Fruit fly (Drosophila melanogaster) whole organism, embryonic: ENCODE data around the gene sra.

Source experiments
- BEAF-32 ChIP-seq: fragments of 200-800 bp; sonication (Bioruptor generic); optimal IDR thresholded peaks from 3 replicates; lab custom pipeline; 2017; ENCODE audit warnings: missing biosample characterization, missing genetic modification characterization, mild to moderate bottlenecking, moderate library complexity, missing genetic modification reagents
- CG10274 ChIP-seq: fragments of 200-800 bp; sonication (Bioruptor generic); optimal IDR thresholded peaks from 3 replicates; lab custom pipeline; 2017; ENCODE audit warnings: missing biosample characterization, mild to moderate bottlenecking, missing genetic modification characterization
- CG11093 ChIP-seq: fragments of 200-800 bp; sonication (Bioruptor generic); IDR thresholded peaks from 3 replicates; pipeline ENCODE4 v1.3.6; 2022; ENCODE audit warnings: missing biosample characterization, missing genetic modification characterization
- CG11247 ChIP-seq: fragments of 200-800 bp; sonication (Bioruptor generic); IDR thresholded peaks from 2 replicates; pipeline ENCODE4 v1.3.6; 2022; ENCODE audit warnings: missing biosample characterization, missing genetic modification characterization
- CG12219 ChIP-seq: fragments of 200-800 bp; sonication (Bioruptor generic); optimal IDR thresholded peaks from 3 replicates; lab custom pipeline; 2018; ENCODE audit warnings: missing biosample characterization, mild to moderate bottlenecking, missing genetic modification characterization
- CG13287 ChIP-seq: fragments of 200-800 bp; sonication (Bioruptor generic); IDR thresholded peaks from 2 replicates; pipeline ENCODE4 v1.3.6; 2022; ENCODE audit warnings: missing biosample characterization, missing genetic modification characterization; ENCODE audit not compliant: partially characterized antibody
- CG17328 ChIP-seq: fragments of 200-800 bp; sonication (Bioruptor generic); IDR thresholded peaks from 2 replicates; pipeline ENCODE4 v1.3.6; 2022; ENCODE audit warnings: missing biosample characterization, missing genetic modification characterization
- CG31441 ChIP-seq: fragments of 200-800 bp; sonication (Bioruptor generic); IDR thresholded peaks from 2 replicates; pipeline ENCODE4 v1.3.6; 2022; ENCODE audit warnings: missing biosample characterization, missing genetic modification characterization
- CG3163 ChIP-seq: fragments of 200-800 bp; sonication (Bioruptor generic); optimal IDR thresholded peaks from 3 replicates; lab custom pipeline; 2016; ENCODE audit warnings: missing biosample characterization, missing genetic modification characterization
- CG33213 ChIP-seq: fragments of 200-800 bp; sonication (Bioruptor generic); optimal IDR thresholded peaks from 3 replicates; lab custom pipeline; 2016; ENCODE audit warnings: missing biosample characterization, missing genetic modification characterization
- CG3995 ChIP-seq: fragments of 200-800 bp; sonication (Bioruptor generic); optimal IDR thresholded peaks from 3 replicates; lab custom pipeline; 2016; ENCODE audit warnings: missing biosample characterization, missing genetic modification characterization
- CG6683 ChIP-seq: fragments of 200-800 bp; sonication (Bioruptor generic); optimal IDR thresholded peaks from 2 replicates; lab custom pipeline; 2017; ENCODE audit warnings: missing biosample characterization, mild to moderate bottlenecking, missing genetic modification characterization, missing genetic modification reagents
- CG6689 ChIP-seq: fragments of 200-800 bp; sonication (Bioruptor generic); IDR thresholded peaks from 2 replicates; pipeline ENCODE4 v1.3.6; 2022; ENCODE audit warnings: missing biosample characterization, missing genetic modification characterization
- CG7556 ChIP-seq: fragments of 200-800 bp; sonication (Bioruptor generic); optimal IDR thresholded peaks from 2 replicates; lab custom pipeline; 2017; ENCODE audit warnings: missing biosample characterization, mild to moderate bottlenecking, missing genetic modification characterization
- CG8359 ChIP-seq: fragments of 200-800 bp; sonication (Bioruptor generic); optimal IDR thresholded peaks from 2 replicates; lab custom pipeline; 2017; ENCODE audit warnings: missing biosample characterization, mild to moderate bottlenecking, missing genetic modification characterization, borderline replicate concordance
- CG8388 ChIP-seq: fragments of 200-800 bp; sonication (Bioruptor generic); optimal IDR thresholded peaks from 2 replicates; lab custom pipeline; 2019; ENCODE audit warnings: missing biosample characterization, mild to moderate bottlenecking, missing genetic modification characterization, moderate library complexity
- CG9727 ChIP-seq: fragments of 200-800 bp; sonication (Bioruptor generic); optimal IDR thresholded peaks from 3 replicates; lab custom pipeline; 2017; ENCODE audit warnings: missing biosample characterization, mild to moderate bottlenecking, missing genetic modification characterization
- D19B ChIP-seq: fragments of 200-800 bp; sonication (Bioruptor generic); optimal IDR thresholded peaks from 2 replicates; lab custom pipeline; 2017; ENCODE audit warnings: missing biosample characterization, mild to moderate bottlenecking, missing genetic modification characterization
- HLH54F ChIP-seq: fragments of 200-800 bp; sonication (Bioruptor generic); optimal IDR thresholded peaks from 3 replicates; lab custom pipeline; 2016; ENCODE audit warnings: missing biosample characterization, missing genetic modification characterization
- Hr3 ChIP-seq: fragments of 200-800 bp; sonication (Bioruptor generic); optimal IDR thresholded peaks from 3 replicates; lab custom pipeline; 2016; ENCODE audit warnings: missing biosample characterization, missing genetic modification characterization
- Mes4 ChIP-seq: fragments of 200-800 bp; sonication (Bioruptor generic); optimal IDR thresholded peaks from 2 replicates; lab custom pipeline; 2016; ENCODE audit warnings: missing biosample characterization, missing genetic modification characterization
- Nf-YA ChIP-seq: fragments of 200-800 bp; sonication (Bioruptor generic); IDR thresholded peaks from 2 replicates; pipeline ENCODE4 v1.3.6; 2022; ENCODE audit warnings: missing biosample characterization, missing genetic modification characterization
- Side ChIP-seq: fragments of 200-800 bp; sonication (Bioruptor generic); optimal IDR thresholded peaks from 2 replicates; lab custom pipeline; 2016; ENCODE audit warnings: missing biosample characterization, missing genetic modification characterization
- Taf1 ChIP-seq: fragments of 200-800 bp; sonication (Bioruptor generic); IDR thresholded peaks from 2 replicates; pipeline ENCODE4 v1.3.6; 2022; ENCODE audit warnings: missing biosample characterization, missing genetic modification characterization
- Usf ChIP-seq: fragments of 200-800 bp; sonication (Bioruptor generic); optimal IDR thresholded peaks from 2 replicates; lab custom pipeline; 2017; ENCODE audit warnings: missing genotype, missing biosample characterization, missing genetic modification characterization
- al ChIP-seq: fragments of 200-800 bp; sonication (Bioruptor generic); IDR thresholded peaks from 2 replicates; pipeline ENCODE4 v1.3.6; 2022; ENCODE audit warnings: missing biosample characterization, missing genetic modification characterization
- cas ChIP-seq: fragments of 200-800 bp; sonication (Bioruptor generic); IDR thresholded peaks from 2 replicates; pipeline ENCODE4 v1.3.6; 2022; ENCODE audit warnings: missing biosample characterization, missing genetic modification characterization
- cato ChIP-seq: fragments of 200-800 bp; sonication (Bioruptor generic); optimal IDR thresholded peaks from 2 replicates; lab custom pipeline; 2016; ENCODE audit warnings: missing biosample characterization, missing genetic modification characterization, borderline replicate concordance
- caup ChIP-seq: fragments of 200-800 bp; sonication (Bioruptor generic); optimal IDR thresholded peaks from 3 replicates; lab custom pipeline; 2017; ENCODE audit warnings: missing biosample characterization, mild to moderate bottlenecking, missing genetic modification characterization, moderate library complexity; ENCODE audit not compliant: severe bottlenecking
- croc ChIP-seq: fragments of 200-800 bp; sonication (Bioruptor generic); conservative IDR thresholded peaks from 3 replicates; pipeline ENCODE4 v1.3.6; 2022; ENCODE audit warnings: missing biosample characterization, missing genetic modification characterization
- dan ChIP-seq: fragments of 200-800 bp; sonication (Bioruptor generic); IDR thresholded peaks from 2 replicates; pipeline ENCODE4 v1.3.6; 2022; ENCODE audit warnings: missing biosample characterization, missing genetic modification characterization
- ewg ChIP-seq: fragments of 200-800 bp; sonication (Bioruptor generic); optimal IDR thresholded peaks from 3 replicates; lab custom pipeline; 2017; ENCODE audit warnings: mild to moderate bottlenecking, missing biosample characterization, missing genetic modification reagents, missing genetic modification characterization
- gcm ChIP-seq: fragments of 200-800 bp; sonication (Bioruptor generic); optimal IDR thresholded peaks from 2 replicates; lab custom pipeline; 2019; ENCODE audit warnings: missing biosample characterization, mild to moderate bottlenecking, missing genetic modification characterization, moderate library complexity
- gfzf ChIP-seq: fragments of 200-800 bp; sonication (Bioruptor generic); optimal IDR thresholded peaks from 2 replicates; lab custom pipeline; 2016; ENCODE audit warnings: missing biosample characterization, mild to moderate bottlenecking, missing genetic modification characterization, moderate library complexity
- h ChIP-seq: fragments of >200 bp; optimal IDR thresholded peaks from 2 replicates; lab custom pipeline; 2017
- hth ChIP-seq: fragments of >200 bp; optimal IDR thresholded peaks from 2 replicates; lab custom pipeline; 2017; ENCODE audit warnings: inconsistent platforms
- inv ChIP-seq: fragments of 200-800 bp; sonication (Bioruptor generic); IDR thresholded peaks from 2 replicates; pipeline ENCODE4 v1.3.6; 2022; ENCODE audit warnings: missing biosample characterization, missing genetic modification characterization; ENCODE audit not compliant: partially characterized antibody
- lilli ChIP-seq: fragments of 200-800 bp; sonication (Bioruptor generic); optimal IDR thresholded peaks from 3 replicates; lab custom pipeline; 2016; ENCODE audit warnings: missing biosample characterization, missing genetic modification characterization
- nom ChIP-seq: fragments of 200-800 bp; sonication (Bioruptor generic); optimal IDR thresholded peaks from 2 replicates; lab custom pipeline; 2017; ENCODE audit warnings: missing biosample characterization, missing genetic modification characterization, mild to moderate bottlenecking, moderate library complexity, missing genetic modification reagents
- p53 ChIP-seq: fragments of 200-800 bp; sonication (Bioruptor generic); optimal IDR thresholded peaks from 2 replicates; lab custom pipeline; 2016; ENCODE audit warnings: missing biosample characterization, missing genetic modification characterization
- pfk ChIP-seq: fragments of 200-800 bp; sonication (Bioruptor generic); optimal IDR thresholded peaks from 2 replicates; lab custom pipeline; 2018; ENCODE audit warnings: missing biosample characterization, mild to moderate bottlenecking, missing genetic modification characterization, moderate library complexity
- row ChIP-seq: fragments of 200-800 bp; sonication (Bioruptor generic); IDR thresholded peaks from 3 replicates; pipeline ENCODE4 v1.3.6; 2022; ENCODE audit warnings: missing biosample characterization, missing genetic modification characterization
- sima ChIP-seq: fragments of 200-800 bp; sonication (Bioruptor generic); optimal IDR thresholded peaks from 2 replicates; lab custom pipeline; 2016; ENCODE audit warnings: missing biosample characterization, missing genetic modification characterization
- ttk ChIP-seq: fragments of 200-800 bp; sonication (Bioruptor generic); IDR thresholded peaks from 2 replicates; pipeline ENCODE4 v2.1.2; 2022; ENCODE audit warnings: missing biosample characterization, missing genetic modification characterization
- twi ChIP-seq: fragments of 200-800 bp; optimal IDR thresholded peaks from 2 replicates; lab custom pipeline; 2019; ENCODE audit warnings: missing biosample characterization, mild to moderate bottlenecking, missing genetic modification characterization, moderate library complexity
- tx ChIP-seq: fragments of 200-800 bp; sonication (Bioruptor generic); optimal IDR thresholded peaks from 2 replicates; lab custom pipeline; 2016; ENCODE audit warnings: missing biosample characterization, missing genetic modification characterization
- unpg ChIP-seq: fragments of 200-800 bp; sonication (Bioruptor generic); optimal IDR thresholded peaks from 3 replicates; lab custom pipeline; 2018; ENCODE audit warnings: missing biosample characterization, mild to moderate bottlenecking, missing genetic modification characterization, moderate library complexity
- yki ChIP-seq: fragments of >200 bp; optimal IDR thresholded peaks from 3 replicates; lab custom pipeline; 2018
- zen2 ChIP-seq: fragments of 200-800 bp; sonication (Bioruptor generic); IDR thresholded peaks from 3 replicates; pipeline ENCODE4 v1.3.6; 2022; ENCODE audit warnings: missing biosample characterization, missing genetic modification characterization; ENCODE audit not compliant: partially characterized antibody

Gene sra

DNA sequence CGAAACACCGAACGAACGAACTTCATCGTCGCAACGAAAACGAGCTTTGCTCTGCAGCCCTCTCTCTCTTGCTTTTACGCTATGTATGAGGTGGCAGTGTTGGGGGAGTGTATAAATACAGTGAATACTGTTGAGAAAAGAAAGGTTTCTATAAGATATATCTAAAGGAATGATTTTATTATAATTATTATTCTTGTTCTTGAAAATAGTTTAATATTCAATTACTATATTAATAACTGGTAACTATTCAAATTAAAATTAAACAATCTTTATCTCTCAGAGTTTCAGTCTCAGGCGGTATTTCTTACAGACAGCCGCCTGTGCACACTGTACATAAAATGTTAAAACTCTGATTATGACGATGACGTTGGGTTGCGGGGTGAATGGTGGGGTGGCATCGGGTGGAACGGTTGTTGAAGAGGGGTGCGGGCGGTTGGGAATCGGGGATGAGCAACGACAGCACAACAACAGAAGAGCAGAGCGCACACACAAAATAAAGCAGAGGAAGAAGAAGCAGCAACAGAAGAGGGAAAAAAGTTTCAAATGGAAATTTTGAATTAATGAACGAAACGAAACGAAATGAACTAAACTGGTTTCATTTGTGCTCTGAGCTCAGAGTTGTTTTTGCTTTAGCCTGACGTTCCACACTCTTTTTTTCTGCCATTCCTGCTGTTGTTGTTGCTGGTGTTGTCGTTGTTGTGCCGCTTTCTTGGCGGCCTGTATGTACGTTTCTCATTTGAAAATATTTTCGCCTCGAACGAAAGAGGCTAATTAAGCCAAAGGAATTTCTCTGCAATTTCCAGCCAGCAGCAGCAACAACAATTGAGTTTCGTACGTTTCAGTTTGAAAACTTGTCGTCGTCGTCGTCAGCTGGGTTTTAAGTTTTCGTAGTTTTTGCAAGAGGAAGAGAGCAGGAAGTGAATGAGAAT is 50.2 kb downstream of the sra start (continued):
- TF ChIP-seq sima (peak; percentile 35), CG13287 (GFP tag; lab: Robert Waterston, UW) (no peak), D19B (GFP tag; lab: Kevin White, UChicago) (peak; percentile 92), CG11247 (GFP tag; lab: Robert Waterston, UW) (no peak), CG10274 (peak; percentile 88), h (lab: Kevin White, UChicago) (no peak), BEAF-32 (GFP tag; lab: Kevin White, UChicago) (no peak), Side (GFP tag; lab: Kevin White, UChicago) (peak; percentile 23), CG3995 (GFP tag; lab: Kevin White, UChicago) (peak; percentile 66), p53 (GFP tag; lab: Kevin White, UChicago) (peak; percentile 65), tx (peak; percentile 75), CG17328 (GFP tag; lab: Robert Waterston, UW) (no peak), pfk (peak; percentile 92), Hr3 (peak; percentile 98), Mes4 (GFP tag; lab: Kevin White, UChicago) (no peak), CG7556 (GFP tag; lab: Kevin White, UChicago) (peak; percentile 98), CG3163 (GFP tag; lab: Kevin White, UChicago) (peak; percentile 80), CG8359 (GFP tag; lab: Kevin White, UChicago) (peak; percentile 91), al (GFP tag; lab: Robert Waterston, UW) (no peak), cato (peak; percentile 94), CG31441 (GFP tag; lab: Robert Waterston, UW) (no peak), unpg (peak; percentile 99), twi (tag; lab: Kevin White, UChicago) (peak; percentile 94), gcm (GFP tag; lab: Kevin White, UChicago) (peak; percentile 98), CG6683 (GFP tag; lab: Kevin White, UChicago) (peak; percentile 96), lilli (peak; percentile 94), ewg (GFP tag; lab: Kevin White, UChicago) (peak; percentile 92), hth (no peak), inv (GFP tag; lab: Robert Waterston, UW) (no peak), Usf (GFP tag; lab: Kevin White, UChicago) (peak; percentile 94), row (GFP tag; lab: Robert Waterston, UW) (no peak), CG33213 (GFP tag; lab: Kevin White, UChicago) (peak; percentile 63), CG12219 (GFP tag; lab: Kevin White, UChicago) (peak; percentile 94), CG9727 (peak; percentile 97), CG11093 (GFP tag; lab: Robert Waterston, UW) (peak; percentile 96), gfzf (GFP tag; lab: Kevin White, UChicago) (peak; percentile 3), zen2 (GFP tag; lab: Robert Waterston, UW) (no peak), HLH54F (GFP tag; lab: Kevin White, UChicago) (peak; percentile 74), dan (GFP tag; lab: Robert Waterston, UW) (no peak), yki (no peak), caup (GFP tag; lab: Kevin White, UChicago) (peak; percentile 97), Taf1 (GFP tag; lab: Robert Waterston, UW) (no peak), cas (GFP tag; lab: Robert Waterston, UW) (no peak), CG6689 (GFP tag; lab: Robert Waterston, UW) (no peak), CG8388 (GFP tag; lab: Kevin White, UChicago) (peak; percentile 97), croc (peak; percentile 97), nom (GFP tag; lab: Kevin White, UChicago) (peak; percentile 94), ttk (GFP tag; lab: Robert Waterston, UW) (no peak), Nf-YA (GFP tag; lab: Robert Waterston, UW) (no peak)
